Worm (Caenorhabditis elegans): ENCODE results near the gene T25D3.3.

Gene T25D3.3

DNA sequence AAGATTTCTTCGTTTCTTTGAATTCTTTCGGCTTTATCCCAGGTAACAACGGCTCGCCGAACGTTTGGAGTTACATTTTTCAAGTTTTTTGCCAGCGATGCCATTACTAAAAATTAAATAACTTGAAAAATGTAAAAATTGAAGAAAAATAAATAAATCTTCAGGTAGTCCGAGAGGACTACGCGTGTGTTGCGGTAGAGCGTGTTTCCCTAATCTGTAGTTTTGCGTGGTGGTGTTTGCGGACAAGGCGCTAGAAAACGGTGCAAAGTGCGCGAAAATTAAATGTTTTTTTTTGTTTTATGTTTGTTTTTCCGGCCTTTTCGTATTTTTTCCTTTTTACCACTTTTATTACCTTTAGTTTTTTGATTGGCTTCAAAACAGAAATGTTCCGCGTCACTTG is 3.5 kb downstream of the T25D3.3 start, which contains the start of gene mrpl-28 (continued):
- TF ChIP-seq set-16 (GFP tag; IDR thresholded peaks at IDR 0.05) (no peak), daf-16 (GFP tag; optimal IDR thresholded peaks at IDR 0.05) (peak; percentile 19 to 35), daf-16 (tag; optimal IDR thresholded peaks at IDR 0.05) (peak; percentile 48), nhr-10 (tag; optimal IDR thresholded peaks at IDR 0.05) (no peak), ZK337.2 (GFP tag; IDR thresholded peaks at IDR 0.05) (peak; percentile 55; the same call in 1 of the 2 replicates), ztf-11 (tag; optimal IDR thresholded peaks at IDR 0.05) (no peak), nhr-77 (tag; optimal IDR thresholded peaks at IDR 0.05) (peak; percentile 66), ztf-7 (tag; optimal IDR thresholded peaks at IDR 0.05) (peak; percentile 48), ama-1 (optimal IDR thresholded peaks at IDR 0.05) (peak; percentile 54), lsy-2 (tag; optimal IDR thresholded peaks at IDR 0.05) (peak; percentile 60 to 95), rbr-2 (tag; optimal IDR thresholded peaks at IDR 0.05) (peak; percentile 90), ceh-20 (GFP tag; IDR thresholded peaks at IDR 0.05) (peak; percentile 74), daf-8 (GFP tag; IDR thresholded peaks at IDR 0.05) (no peak), nhr-6 (tag; optimal IDR thresholded peaks at IDR 0.05) (peak; percentile 59), daf-19 (GFP tag; conservative IDR thresholded peaks at IDR 0.05) (no peak), skn-1 (tag; optimal IDR thresholded peaks at IDR 0.05) (no peak), nhr-102 (tag; optimal IDR thresholded peaks at IDR 0.05) (peak; percentile 74), duxl-1 (tag; optimal IDR thresholded peaks at IDR 0.05; ENCODE audit: poor library complexity) (peak; percentile 87), nhr-28 (tag; optimal IDR thresholded peaks at IDR 0.05) (peak; percentile 72), mdt-29 (GFP tag; IDR thresholded peaks at IDR 0.05) (no peak), R02D3.7 (tag; optimal IDR thresholded peaks at IDR 0.05) (no peak), nhr-237 (tag; optimal IDR thresholded peaks at IDR 0.05) (no peak), tag-97 (GFP tag; IDR thresholded peaks at IDR 0.05) (no peak), mxl-2 (GFP tag; conservative IDR thresholded peaks at IDR 0.05) (no peak), jun-1 (tag; optimal IDR thresholded peaks at IDR 0.05) (peak; percentile 60), unc-62 (GFP tag; optimal IDR thresholded peaks at IDR 0.05 in 1 of 2) (peak in 1 of 2 experiments; percentile 93), unc-62 (tag; optimal IDR thresholded peaks at IDR 0.05) (no peak), lin-29 (GFP tag; IDR thresholded peaks at IDR 0.05) (0 out of 2 replicates have a peak, but pooled peaks have one; percentile 47), zfp-2 (tag; optimal IDR thresholded peaks at IDR 0.05) (peak; percentile 39), nhr-41 (GFP tag; IDR thresholded peaks at IDR 0.05) (no peak), F37D6.2 (tag; optimal IDR thresholded peaks at IDR 0.05) (peak; percentile 74), nhr-48 (tag; optimal IDR thresholded peaks at IDR 0.05) (peak; percentile 47)

DNA sequence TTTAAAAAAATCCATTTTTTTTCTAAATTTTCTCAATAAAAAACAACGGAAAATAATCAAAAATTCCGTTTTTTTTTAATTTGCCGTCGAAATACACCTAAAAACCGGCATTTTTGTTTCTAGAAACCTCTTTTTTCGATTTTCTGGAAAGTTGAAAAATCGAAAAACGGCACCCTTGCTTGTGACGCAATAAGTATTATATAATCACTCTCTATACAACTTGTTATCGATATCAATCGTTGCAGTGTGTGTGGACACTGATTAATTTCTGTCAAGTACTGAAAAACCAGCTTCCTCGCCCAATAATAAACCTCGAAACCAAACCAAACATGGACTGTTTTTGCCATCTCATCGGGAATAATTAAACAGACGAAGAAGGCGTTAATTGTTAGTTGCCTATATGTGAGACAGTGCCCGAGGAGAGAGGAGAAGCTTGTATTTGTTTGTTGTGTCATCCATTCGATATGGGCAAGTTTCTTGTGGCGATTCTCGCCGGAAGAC is 4.7 kb downstream of the T25D3.3 start:
- TF ChIP-seq egl-43 (GFP tag; IDR thresholded peaks at IDR 0.05) (no peak), nhr-28 (tag; optimal IDR thresholded peaks at IDR 0.05) (no peak), dmd-8 (GFP tag; IDR thresholded peaks at IDR 0.05) (no peak), lin-39 (tag; optimal IDR thresholded peaks at IDR 0.05) (no peak), daf-16 (GFP tag; optimal IDR thresholded peaks at IDR 0.05) (no peak), daf-16 (tag; optimal IDR thresholded peaks at IDR 0.05) (peak; percentile 7), lin-38 (GFP tag; IDR thresholded peaks at IDR 0.05) (no peak), daf-12 (tag; optimal IDR thresholded peaks at IDR 0.05) (no peak), aly-2 (tag; optimal IDR thresholded peaks at IDR 0.05) (no peak), aha-1 (tag) (peak; percentile 59), mes-2 (tag; optimal IDR thresholded peaks at IDR 0.05; ENCODE audit: poor library complexity, severe bottlenecking) (no peak), gei-8 (GFP tag; optimal IDR thresholded peaks at IDR 0.05) (no peak), lin-15B (tag; optimal IDR thresholded peaks at IDR 0.05) (no peak), F10B5.3 (tag; optimal IDR thresholded peaks at IDR 0.05) (no peak), daf-19 (GFP tag; conservative IDR thresholded peaks at IDR 0.05) (no peak), Y48G9A.11 (GFP tag; IDR thresholded peaks at IDR 0.05) (no peak), ceh-28 (tag; optimal IDR thresholded peaks at IDR 0.05) (no peak), pqm-1 (tag; optimal IDR thresholded peaks at IDR 0.05) (no peak), nhr-25 (tag; optimal IDR thresholded peaks at IDR 0.05; ENCODE audit: borderline replicate concordance, insufficient read depth) (no peak), lsy-2 (tag; optimal IDR thresholded peaks at IDR 0.05) (no peak), cey-2 (tag; optimal IDR thresholded peaks at IDR 0.05; ENCODE audit: borderline replicate concordance, insufficient read depth) (no peak), ztf-7 (tag; optimal IDR thresholded peaks at IDR 0.05) (no peak), hlh-11 (tag; optimal IDR thresholded peaks at IDR 0.05) (peak; percentile 12), unc-62 (GFP tag; optimal IDR thresholded peaks at IDR 0.05 in 1 of 2) (no peak), unc-62 (tag; optimal IDR thresholded peaks at IDR 0.05) (no peak), nhr-42 (GFP tag; IDR thresholded peaks at IDR 0.05) (no peak), ctbp-1 (GFP tag; IDR thresholded peaks at IDR 0.05) (no peak)

Measured in whole organism, L4 larva.